Worm (Caenorhabditis elegans) whole organism, L4 larva: ENCODE data around the gene Y44A6B.3.

Experiments used
- F44E2.7 ChIP-seq: fragments of 200-800 bp; sonication (Bioruptor generic); IDR thresholded peaks from 2 replicates; pipeline ENCODE4 v2.1.2; 2022; ENCODE audit warnings: missing genetic modification characterization, missing compliant biosample characterization
- R02D3.7 ChIP-seq: fragments of 150-350 bp; sonication (generic microtip); optimal IDR thresholded peaks from 3 replicates; lab custom pipeline; 2014; ENCODE audit warnings: missing biosample characterization, missing genetic modification characterization
- T26A8.4 ChIP-seq: fragments of 200-800 bp; sonication (Bioruptor generic); IDR thresholded peaks from 2 replicates; pipeline ENCODE4 v1.3.6; 2022; ENCODE audit warnings: missing genetic modification characterization, missing compliant biosample characterization
- Y105C5A.15 ChIP-seq: fragments of 200-800 bp; sonication (Bioruptor generic); IDR thresholded peaks from 2 replicates; pipeline ENCODE4 v1.3.6; 2022; ENCODE audit warnings: missing genetic modification characterization, missing compliant biosample characterization
- Y48G9A.11 ChIP-seq: fragments of 200-800 bp; sonication (Bioruptor generic); IDR thresholded peaks from 2 replicates; pipeline ENCODE4 v1.3.6; 2022; ENCODE audit warnings: missing genetic modification reagents, missing genetic modification characterization, missing compliant biosample characterization
- ZK337.2 ChIP-seq: fragments of 200-800 bp; sonication (Bioruptor generic); IDR thresholded peaks from 2 replicates; pipeline ENCODE4 v1.3.6; 2022; ENCODE audit warnings: missing genetic modification reagents, missing genetic modification characterization, missing compliant biosample characterization
- ZK546.5 ChIP-seq, 2 experiments: sonication (generic microtip); optimal IDR thresholded peaks; 2 replicates each; lab custom pipeline; 2017; ENCODE audit warnings: missing biosample characterization in 2 of 2, missing genetic modification characterization in 2 of 2
- aha-1 ChIP-seq: fragments of 150-350 bp; peaks from one replicate; lab custom pipeline; 2014; ENCODE audit warnings: missing biosample characterization, missing genetic modification characterization
- ama-1 ChIP-seq: fragments of 150-350 bp; optimal IDR thresholded peaks from 2 replicates; lab custom pipeline; 2014; ENCODE audit warnings: inconsistent platforms, mixed read lengths
- attf-4 ChIP-seq: sonication (generic microtip); optimal IDR thresholded peaks from 3 replicates; lab custom pipeline; 2017; ENCODE audit warnings: missing biosample characterization, missing genetic modification characterization
- ceh-20 ChIP-seq: fragments of 200-800 bp; sonication (Bioruptor generic); IDR thresholded peaks from 2 replicates; pipeline ENCODE4 v1.3.6; 2022; ENCODE audit warnings: missing genetic modification reagents, missing genetic modification characterization, missing compliant biosample characterization
- ceh-28 ChIP-seq: fragments of 150-350 bp; optimal IDR thresholded peaks from 2 replicates; lab custom pipeline; 2014; ENCODE audit warnings: missing biosample characterization, missing genetic modification reagents, missing genetic modification characterization
- ceh-44 ChIP-seq: fragments of 200-800 bp; sonication (Bioruptor generic); IDR thresholded peaks from 2 replicates; pipeline ENCODE4 v1.3.6; 2022; ENCODE audit warnings: missing genetic modification reagents, missing genetic modification characterization, missing compliant biosample characterization
- ceh-62 ChIP-seq: sonication (generic microtip); optimal IDR thresholded peaks from 2 replicates; lab custom pipeline; 2017; ENCODE audit warnings: missing biosample characterization, missing genetic modification characterization
- cey-2 ChIP-seq: sonication (generic microtip); optimal IDR thresholded peaks from 3 replicates; lab custom pipeline; 2017; ENCODE audit warnings: missing genetic modification characterization, mild to moderate bottlenecking, missing compliant biosample characterization, antibody characterized with exemption, borderline replicate concordance; ENCODE audit not compliant: insufficient read depth
- daf-12 ChIP-seq: fragments of 150-350 bp; optimal IDR thresholded peaks from 2 replicates; lab custom pipeline; 2014; ENCODE audit warnings: missing biosample characterization, missing genetic modification reagents, missing genetic modification characterization
- daf-19 ChIP-seq: fragments of 200-800 bp; sonication (Bioruptor generic); conservative IDR thresholded peaks from 2 replicates; pipeline ENCODE4 v1.3.6; 2022; ENCODE audit warnings: missing genetic modification characterization, missing compliant biosample characterization
- duxl-1 ChIP-seq: sonication (generic microtip); optimal IDR thresholded peaks from 2 replicates; lab custom pipeline; 2016; ENCODE audit warnings: mild to moderate bottlenecking, missing genetic modification characterization, moderate library complexity, missing compliant biosample characterization; ENCODE audit not compliant: poor library complexity
- dve-1 ChIP-seq: sonication (generic microtip); optimal IDR thresholded peaks from 2 replicates; lab custom pipeline; 2017; ENCODE audit warnings: antibody characterized with exemption, mild to moderate bottlenecking, missing genetic modification characterization, missing compliant biosample characterization; ENCODE audit not compliant: insufficient read depth
- hif-1 ChIP-seq, 2 experiments: sonication (generic microtip); optimal IDR thresholded peaks; 2 replicates each; lab custom pipeline; 2016 to 2017; ENCODE audit warnings: missing compliant biosample characterization in 2 of 2, missing genetic modification characterization in 2 of 2, missing genetic modification reagents in 2 of 2, missing genotype in 2 of 2, mild to moderate bottlenecking in 1 of 2
- hlh-11 ChIP-seq: fragments of 200-800 bp; sonication (Bioruptor generic); optimal IDR thresholded peaks from 2 replicates; lab custom pipeline; 2018; ENCODE audit warnings: mild to moderate bottlenecking, missing genetic modification characterization, missing compliant biosample characterization
- hlh-30 ChIP-seq: sonication (generic microtip); optimal IDR thresholded peaks from 2 replicates; lab custom pipeline; 2017; ENCODE audit warnings: antibody characterized with exemption, mild to moderate bottlenecking, missing genetic modification characterization, missing compliant biosample characterization; ENCODE audit not compliant: insufficient read depth
- hmg-1.1 ChIP-seq: fragments of 200-800 bp; sonication (Bioruptor generic); IDR thresholded peaks from 2 replicates; pipeline ENCODE4 v1.3.6; 2022; ENCODE audit warnings: missing genetic modification reagents, missing genetic modification characterization, missing compliant biosample characterization
- lim-7 ChIP-seq: fragments of 200-800 bp; sonication (Bioruptor generic); IDR thresholded peaks from 2 replicates; pipeline ENCODE4 v1.3.6; 2022; ENCODE audit warnings: missing genetic modification characterization, missing compliant biosample characterization
- lin-39 ChIP-seq: fragments of 150-350 bp; optimal IDR thresholded peaks from 2 replicates; lab custom pipeline; 2014; ENCODE audit warnings: missing biosample characterization, missing genetic modification reagents, missing genetic modification characterization
- lir-3 ChIP-seq: sonication (generic microtip); optimal IDR thresholded peaks from 2 replicates; lab custom pipeline; 2016; ENCODE audit warnings: mild to moderate bottlenecking, missing genetic modification characterization, missing compliant biosample characterization
- lsy-2 ChIP-seq, 2 experiments: fragments of 150-350 bp in 1 of 2; sonication (generic microtip) in 1 of 2; optimal IDR thresholded peaks; 2 replicates each; lab custom pipeline; 2014 to 2017; ENCODE audit warnings: missing biosample characterization in 2 of 2, missing genetic modification characterization in 2 of 2
- madf-5 ChIP-seq, 2 experiments: fragments of 200-800 bp; sonication (Bioruptor generic); IDR thresholded peaks; 2 replicates each; pipeline ENCODE4 v1.3.6; 2022; ENCODE audit warnings: missing compliant biosample characterization in 2 of 2, missing genetic modification characterization in 2 of 2
- mdl-1 ChIP-seq, 2 experiments: fragments of 150-350 bp in 1 of 2; sonication (generic microtip) in 1 of 2; optimal IDR thresholded peaks; 2 replicates each; lab custom pipeline; 2014 to 2017; ENCODE audit warnings: missing biosample characterization in 2 of 2, missing genetic modification characterization in 2 of 2
- mxl-3 ChIP-seq: fragments of 200-800 bp; sonication (Bioruptor generic); optimal IDR thresholded peaks from 2 replicates; lab custom pipeline; 2018; ENCODE audit warnings: mild to moderate bottlenecking, missing genetic modification characterization, missing compliant biosample characterization
- nhr-102 ChIP-seq: sonication (generic microtip); optimal IDR thresholded peaks from 2 replicates; lab custom pipeline; 2016; ENCODE audit warnings: mild to moderate bottlenecking, missing genetic modification characterization, moderate library complexity, missing compliant biosample characterization
- nhr-28 ChIP-seq: fragments of 150-350 bp; optimal IDR thresholded peaks from 2 replicates; lab custom pipeline; 2014; ENCODE audit warnings: missing biosample characterization, missing genetic modification characterization
- nhr-42 ChIP-seq: fragments of 200-800 bp; sonication (Bioruptor generic); IDR thresholded peaks from 2 replicates; pipeline ENCODE4 v1.3.6; 2022; ENCODE audit warnings: missing genetic modification characterization, missing compliant biosample characterization
- nhr-48 ChIP-seq: sonication (generic microtip); optimal IDR thresholded peaks from 2 replicates; lab custom pipeline; 2016; ENCODE audit warnings: mild to moderate bottlenecking, missing genetic modification characterization, missing compliant biosample characterization
- php-3 ChIP-seq: fragments of 200-800 bp; sonication (Bioruptor generic); IDR thresholded peaks from 2 replicates; pipeline ENCODE4 v1.3.6; 2022; ENCODE audit warnings: missing genetic modification reagents, missing genetic modification characterization, missing compliant biosample characterization
- rbr-2 ChIP-seq: sonication (generic microtip); optimal IDR thresholded peaks from 2 replicates; lab custom pipeline; 2016; ENCODE audit warnings: missing genotype, missing genetic modification characterization, missing compliant biosample characterization
- sdz-12 ChIP-seq: fragments of 200-800 bp; sonication (Bioruptor generic); optimal IDR thresholded peaks from 2 replicates; lab custom pipeline; 2018; ENCODE audit warnings: mild to moderate bottlenecking, missing genetic modification characterization, missing compliant biosample characterization
- snpc-1.2 ChIP-seq: fragments of 200-800 bp; sonication (Bioruptor generic); IDR thresholded peaks from 2 replicates; pipeline ENCODE4 v1.3.6; 2022; ENCODE audit warnings: missing genetic modification reagents, missing genetic modification characterization, missing compliant biosample characterization
- snpc-4 ChIP-seq: fragments of 150-350 bp; optimal IDR thresholded peaks from 2 replicates; lab custom pipeline; 2014; ENCODE audit warnings: missing biosample characterization, missing genetic modification characterization
- spr-3 ChIP-seq: fragments of 200-800 bp; sonication (Bioruptor generic); optimal IDR thresholded peaks from 2 replicates; lab custom pipeline; 2018; ENCODE audit warnings: mild to moderate bottlenecking, missing genetic modification characterization, missing compliant biosample characterization
- tag-97 ChIP-seq: fragments of 200-800 bp; sonication (Bioruptor generic); IDR thresholded peaks from 2 replicates; pipeline ENCODE4 v1.3.6; 2022; ENCODE audit warnings: missing genetic modification characterization, missing compliant biosample characterization
- zfp-3 ChIP-seq: fragments of 200-800 bp; sonication (Bioruptor generic); conservative IDR thresholded peaks from 2 replicates; pipeline ENCODE4 v1.3.6; 2022; ENCODE audit warnings: missing genetic modification reagents, missing genetic modification characterization, missing compliant biosample characterization
- ztf-7 ChIP-seq: fragments of 150-350 bp; optimal IDR thresholded peaks from 2 replicates; lab custom pipeline; 2014; ENCODE audit warnings: missing biosample characterization, missing genetic modification characterization

The Y44A6B.3 gene

ce11 chrV:20648868-20649267 lies 10.6 kb upstream of the Y44A6B.3 start:
- TF ChIP-seq duxl-1 (tag; lab: Kevin White, UChicago) (no peak), mxl-3 (peak; percentile 7), ceh-20 (GFP tag; lab: Robert Waterston, UW) (no peak), Y105C5A.15 (GFP tag; lab: Robert Waterston, UW) (no peak), lim-7 (GFP tag; lab: Robert Waterston, UW) (no peak), hif-1 (tag; optimal IDR thresholded peaks at IDR 0.05; lab: Kevin White, UChicago) (no peak), ceh-44 (GFP tag; lab: Robert Waterston, UW) (no peak), zfp-3 (GFP tag; lab: Robert Waterston, UW) (no peak), ama-1 (no peak), T26A8.4 (GFP tag; lab: Robert Waterston, UW) (no peak), ZK337.2 (GFP tag; lab: Robert Waterston, UW) (no peak), cey-2 (tag; lab: Kevin White, UChicago) (peak; percentile 32), ceh-62 (no peak), daf-12 (tag; lab: Kevin White, UChicago) (no peak), hlh-30 (peak; percentile 19), aha-1 (tag; lab: Kevin White, UChicago) (no peak), lsy-2 (tag; optimal IDR thresholded peaks at IDR 0.05; lab: Kevin White, UChicago) (no peak), lir-3 (tag; lab: Kevin White, UChicago) (no peak), snpc-1.2 (no peak), ZK546.5 (tag; optimal IDR thresholded peaks at IDR 0.05; lab: Kevin White, UChicago) (no peak), attf-4 (tag; lab: Kevin White, UChicago) (no peak), daf-19 (GFP tag; lab: Robert Waterston, UW) (no peak), nhr-42 (GFP tag; lab: Robert Waterston, UW) (no peak), ceh-28 (tag; lab: Kevin White, UChicago) (no peak), ztf-7 (tag; lab: Kevin White, UChicago) (no peak), spr-3 (GFP tag; lab: Kevin White, UChicago) (no peak), mdl-1 (tag; optimal IDR thresholded peaks at IDR 0.05; lab: Kevin White, UChicago) (no peak), nhr-28 (tag; lab: Kevin White, UChicago) (peak; percentile 68), sdz-12 (GFP tag; lab: Kevin White, UChicago) (no peak), lin-39 (tag; lab: Kevin White, UChicago) (no peak), snpc-4 (no peak), nhr-48 (tag; lab: Kevin White, UChicago) (no peak), nhr-102 (tag; lab: Kevin White, UChicago) (no peak), R02D3.7 (tag; lab: Kevin White, UChicago) (no peak), madf-5 (GFP tag; IDR thresholded peaks at IDR 0.05; lab: Robert Waterston, UW) (no peak), F44E2.7 (GFP tag; lab: Robert Waterston, UW) (no peak), rbr-2 (tag; lab: Kevin White, UChicago) (no peak), hmg-1.1 (peak; percentile 22; the same call in 1 of the 2 replicates), tag-97 (no peak), Y48G9A.11 (GFP tag; lab: Robert Waterston, UW) (no peak), dve-1 (tag; lab: Kevin White, UChicago) (no peak), php-3 (no peak), hlh-11 (tag; lab: Kevin White, UChicago) (peak; percentile 31)
